Fruit fly (Drosophila melanogaster) Kc167 (cell line): ENCODE results near the gene CG15435.

Experiments used
- h ChIP-seq: fragments of >200 bp; optimal IDR thresholded peaks from 3 replicates; lab custom pipeline; 2018; ENCODE audit warnings: missing external identifiers
- psq ChIP-seq: fragments of >200 bp; optimal IDR thresholded peaks from 2 replicates; lab custom pipeline; 2017; ENCODE audit warnings: missing external identifiers

DNA sequence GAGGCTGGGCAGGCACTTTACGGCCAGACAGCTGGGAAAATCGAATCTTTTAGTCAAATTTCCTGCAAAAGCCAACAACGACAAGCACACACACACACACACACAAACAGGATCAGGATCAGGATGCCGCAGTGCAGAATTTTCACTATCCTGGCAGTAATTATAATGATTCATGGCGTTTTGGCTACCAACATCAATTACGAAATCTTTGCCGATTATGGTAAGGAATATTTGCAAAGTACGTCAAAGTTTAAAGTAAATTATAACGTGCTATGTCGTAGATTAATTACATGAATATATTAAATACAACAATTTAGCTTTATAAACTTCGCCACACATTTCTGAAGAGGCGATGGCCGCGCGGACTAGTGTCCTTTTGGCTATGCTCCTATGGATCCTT lies 25.9 kb upstream of the CG15435 start, which contains the start of the genes CG34177 and CG34178:
- no peak for TF ChIP-seq h (lab: Kevin White, UChicago)
- no peak for TF ChIP-seq psq (lab: Kevin White, UChicago)
